Worm (Caenorhabditis elegans) whole organism, L3 larva: ENCODE measurements around the gene T04A11.1.
"Not testable (repeated sequence)": the region's sequence is repeated elsewhere in the genome, so short reads cannot be mapped to it uniquely, and the experiment has no call there.

Experiments used
- ceh-28 ChIP-seq: fragments of 150-350 bp; optimal IDR thresholded peaks from 2 replicates; lab custom pipeline; 2014; ENCODE audit warnings: missing biosample characterization, missing genetic modification reagents, missing genetic modification characterization
- egl-27 ChIP-seq: sonication (generic microtip); optimal IDR thresholded peaks from 4 replicates; lab custom pipeline; 2017; ENCODE audit warnings: missing biosample characterization, missing genetic modification reagents, missing genetic modification characterization
- elt-1 ChIP-seq: fragments of 150-350 bp; optimal IDR thresholded peaks from 2 replicates; lab custom pipeline; 2014; ENCODE audit warnings: missing biosample characterization, missing genetic modification characterization
- nhr-237 ChIP-seq: fragments of 150-350 bp; optimal IDR thresholded peaks from 2 replicates; lab custom pipeline; 2014; ENCODE audit warnings: missing biosample characterization, missing genetic modification characterization
- nhr-67 ChIP-seq: fragments of 150-350 bp; optimal IDR thresholded peaks from 2 replicates; lab custom pipeline; 2014; ENCODE audit warnings: missing biosample characterization, missing genetic modification characterization
- nhr-77 ChIP-seq: fragments of 150-350 bp; optimal IDR thresholded peaks from 2 replicates; lab custom pipeline; 2014; ENCODE audit warnings: missing biosample characterization, missing genetic modification characterization

- not testable (repeated sequence) for TF ChIP-seq elt-1 (tag; lab: Kevin White, UChicago); ceh-28 (tag; lab: Kevin White, UChicago); egl-27 (tag; lab: Kevin White, UChicago); nhr-77 (tag; lab: Kevin White, UChicago); nhr-67 (tag; lab: Kevin White, UChicago); nhr-237
Measured at ce11 chrIV:12505397-12505796, 28.6 kb upstream of the T04A11.1 start, which contains the start of gene sru-17.
